Fruit fly (Drosophila melanogaster) whole organism, embryonic: Measurements from ENCODE around the gene HUWE1.

Experiments
- Antp ChIP-seq: fragments of 200-800 bp; sonication (Bioruptor generic); optimal IDR thresholded peaks from 3 replicates; lab custom pipeline; 2016; ENCODE audit warnings: missing biosample characterization, missing genetic modification characterization
- BEAF-32 ChIP-seq: fragments of 200-800 bp; sonication (Bioruptor generic); optimal IDR thresholded peaks from 3 replicates; lab custom pipeline; 2017; ENCODE audit warnings: missing biosample characterization, missing genetic modification characterization, mild to moderate bottlenecking, moderate library complexity, missing genetic modification reagents
- Bgb ChIP-seq: fragments of 200-800 bp; sonication (Bioruptor generic); IDR thresholded peaks from 2 replicates; pipeline ENCODE4 v1.3.6; 2022; ENCODE audit warnings: missing biosample characterization, missing genetic modification characterization; ENCODE audit not compliant: partially characterized antibody
- CG10147 ChIP-seq: fragments of 200-800 bp; sonication (Bioruptor generic); optimal IDR thresholded peaks from 2 replicates; lab custom pipeline; 2019; ENCODE audit warnings: missing biosample characterization, mild to moderate bottlenecking, missing genetic modification characterization, moderate library complexity
- CG11695 ChIP-seq: fragments of 200-800 bp; sonication (Bioruptor generic); IDR thresholded peaks from 3 replicates; pipeline ENCODE4 v1.3.6; 2022; ENCODE audit warnings: missing biosample characterization, missing genetic modification characterization
- CG13287 ChIP-seq: fragments of 200-800 bp; sonication (Bioruptor generic); IDR thresholded peaks from 2 replicates; pipeline ENCODE4 v1.3.6; 2022; ENCODE audit warnings: missing biosample characterization, missing genetic modification characterization; ENCODE audit not compliant: partially characterized antibody
- CG13424 ChIP-seq: fragments of 200-800 bp; sonication (Bioruptor generic); optimal IDR thresholded peaks from 2 replicates; lab custom pipeline; 2019; ENCODE audit warnings: missing biosample characterization, mild to moderate bottlenecking, missing genetic modification characterization, moderate library complexity
- CG14710 ChIP-seq: fragments of 200-800 bp; sonication (Bioruptor generic); optimal IDR thresholded peaks from 3 replicates; lab custom pipeline; 2019; ENCODE audit warnings: missing biosample characterization, mild to moderate bottlenecking, missing genetic modification characterization, moderate library complexity
- CG30020 ChIP-seq: fragments of 200-800 bp; optimal IDR thresholded peaks from 2 replicates; lab custom pipeline; 2019; ENCODE audit warnings: missing biosample characterization, mild to moderate bottlenecking, missing genetic modification characterization, moderate library complexity
- CG34422 ChIP-seq: fragments of 200-800 bp; sonication (Bioruptor generic); IDR thresholded peaks from 3 replicates; pipeline ENCODE4 v1.3.6; 2022; ENCODE audit warnings: missing biosample characterization, missing genetic modification characterization
- CG3847 ChIP-seq: fragments of 200-800 bp; sonication (Bioruptor generic); IDR thresholded peaks from 2 replicates; pipeline ENCODE4 v1.3.6; 2022; ENCODE audit warnings: missing biosample characterization, missing genetic modification characterization
- CG8388 ChIP-seq: fragments of 200-800 bp; sonication (Bioruptor generic); optimal IDR thresholded peaks from 2 replicates; lab custom pipeline; 2019; ENCODE audit warnings: missing biosample characterization, mild to moderate bottlenecking, missing genetic modification characterization, moderate library complexity
- CG9215 ChIP-seq: fragments of 200-800 bp; sonication (Bioruptor generic); IDR thresholded peaks from 2 replicates; pipeline ENCODE4 v1.3.6; 2022; ENCODE audit warnings: missing biosample characterization, missing genetic modification characterization
- Dll ChIP-seq: fragments of 200-800 bp; sonication (Bioruptor generic); IDR thresholded peaks from 4 replicates; pipeline ENCODE4 v1.3.6; 2022; ENCODE audit warnings: missing biosample characterization, missing genetic modification characterization; ENCODE audit not compliant: partially characterized antibody
- Dref ChIP-seq: fragments of 200-800 bp; sonication (Bioruptor generic); IDR thresholded peaks from 2 replicates; pipeline ENCODE4 v1.3.6; 2022; ENCODE audit warnings: missing biosample characterization, missing genetic modification characterization
- Elba2 ChIP-seq: fragments of 200-800 bp; sonication (Bioruptor generic); optimal IDR thresholded peaks from 3 replicates; lab custom pipeline; 2016; ENCODE audit warnings: missing biosample characterization, missing genetic modification characterization
- Ets65A ChIP-seq: fragments of 200-800 bp; sonication (Bioruptor generic); peaks from one replicate; lab custom pipeline; 2016; ENCODE audit warnings: missing biosample characterization, missing genetic modification characterization
- Ets97D ChIP-seq: fragments of 200-800 bp; sonication (Bioruptor generic); optimal IDR thresholded peaks from 3 replicates; lab custom pipeline; 2016; ENCODE audit warnings: missing biosample characterization, missing genetic modification characterization
- HmgZ ChIP-seq: fragments of 200-800 bp; sonication (Bioruptor generic); optimal IDR thresholded peaks from 2 replicates; lab custom pipeline; 2018; ENCODE audit warnings: missing biosample characterization, mild to moderate bottlenecking, missing genetic modification characterization
- MBD-R2 ChIP-seq: fragments of 200-800 bp; sonication (Bioruptor generic); IDR thresholded peaks from 2 replicates; pipeline ENCODE4 v1.3.6; 2022; ENCODE audit warnings: missing biosample characterization, missing genetic modification characterization
- MESR4 ChIP-seq: fragments of 200-800 bp; sonication (Bioruptor generic); optimal IDR thresholded peaks from 2 replicates; lab custom pipeline; 2018; ENCODE audit warnings: missing biosample characterization, mild to moderate bottlenecking, missing genetic modification characterization, moderate library complexity
- Med ChIP-seq: fragments of 200-800 bp; sonication (Bioruptor generic); peaks from one replicate; lab custom pipeline; 2016; ENCODE audit warnings: missing biosample characterization, missing genetic modification characterization, mild to moderate bottlenecking, inconsistent platforms, moderate library complexity
- Nf-YA ChIP-seq: fragments of 200-800 bp; sonication (Bioruptor generic); IDR thresholded peaks from 2 replicates; pipeline ENCODE4 v1.3.6; 2022; ENCODE audit warnings: missing biosample characterization, missing genetic modification characterization
- Opbp ChIP-seq: fragments of 200-800 bp; sonication (Bioruptor generic); IDR thresholded peaks from 3 replicates; pipeline ENCODE4 v1.3.6; 2022; ENCODE audit warnings: missing biosample characterization, missing genetic modification characterization; ENCODE audit not compliant: partially characterized antibody
- Pdp1 ChIP-seq, 2 experiments: fragments of 200-800 bp; sonication (Bioruptor generic); optimal IDR thresholded peaks; 3 replicates each; lab custom pipeline; 2016; ENCODE audit warnings: missing biosample characterization in 2 of 2, missing genetic modification characterization in 2 of 2, mild to moderate bottlenecking in 1 of 2, moderate library complexity in 1 of 2
- Scr ChIP-seq: fragments of 200-800 bp; sonication (Bioruptor generic); IDR thresholded peaks from 2 replicates; pipeline ENCODE4 v1.3.6; 2022; ENCODE audit warnings: missing biosample characterization, missing genetic modification characterization; ENCODE audit not compliant: partially characterized antibody
- Sry-δ ChIP-seq: fragments of 200-800 bp; sonication (Bioruptor generic); optimal IDR thresholded peaks from 2 replicates; lab custom pipeline; 2016; ENCODE audit warnings: missing biosample characterization, missing genetic modification characterization
- Vsx1 ChIP-seq: fragments of 200-800 bp; sonication (Bioruptor generic); optimal IDR thresholded peaks from 2 replicates; lab custom pipeline; 2017; ENCODE audit warnings: missing biosample characterization, mild to moderate bottlenecking, missing genetic modification characterization, missing genetic modification reagents
- ase ChIP-seq: fragments of 200-800 bp; sonication (Bioruptor generic); IDR thresholded peaks from 3 replicates; pipeline ENCODE4 v1.3.6; 2022; ENCODE audit warnings: missing biosample characterization, missing genetic modification characterization
- ash1 ChIP-seq: fragments of 200-800 bp; sonication (Bioruptor generic); optimal IDR thresholded peaks from 2 replicates; lab custom pipeline; 2018; ENCODE audit warnings: missing biosample characterization, mild to moderate bottlenecking, missing genetic modification characterization
- bbx ChIP-seq: fragments of 200-800 bp; sonication (Bioruptor generic); IDR thresholded peaks from 2 replicates; pipeline ENCODE4 v1.3.6; 2022; ENCODE audit warnings: missing biosample characterization, missing genetic modification characterization; ENCODE audit not compliant: partially characterized antibody
- bsh ChIP-seq, 2 experiments: fragments of 200-800 bp; sonication (Bioruptor generic); optimal IDR thresholded peaks; 2 replicates each; lab custom pipeline; 2017 to 2018; ENCODE audit warnings: mild to moderate bottlenecking in 2 of 2, missing biosample characterization in 2 of 2, missing genetic modification characterization in 2 of 2, moderate library complexity in 1 of 2
- croc ChIP-seq: fragments of 200-800 bp; sonication (Bioruptor generic); conservative IDR thresholded peaks from 3 replicates; pipeline ENCODE4 v1.3.6; 2022; ENCODE audit warnings: missing biosample characterization, missing genetic modification characterization
- dimm ChIP-seq: fragments of 200-800 bp; sonication (Bioruptor generic); IDR thresholded peaks from 2 replicates; pipeline ENCODE4 v1.3.6; 2022; ENCODE audit warnings: missing biosample characterization, missing genetic modification characterization
- eyg ChIP-seq: fragments of 200-800 bp; sonication (Bioruptor generic); optimal IDR thresholded peaks from 3 replicates; lab custom pipeline; 2016; ENCODE audit warnings: missing biosample characterization, missing genetic modification characterization
- inv ChIP-seq: fragments of 200-800 bp; sonication (Bioruptor generic); IDR thresholded peaks from 2 replicates; pipeline ENCODE4 v1.3.6; 2022; ENCODE audit warnings: missing biosample characterization, missing genetic modification characterization; ENCODE audit not compliant: partially characterized antibody
- klu ChIP-seq: fragments of 200-800 bp; sonication (Bioruptor generic); IDR thresholded peaks from 2 replicates; pipeline ENCODE4 v1.3.6; 2022; ENCODE audit warnings: missing biosample characterization, missing genetic modification characterization
- knrl ChIP-seq: fragments of 200-800 bp; sonication (Bioruptor generic); IDR thresholded peaks from 3 replicates; pipeline ENCODE4 v1.3.6; 2022; ENCODE audit warnings: missing biosample characterization, missing genetic modification characterization; ENCODE audit not compliant: partially characterized antibody
- lola ChIP-seq, 3 experiments: fragments of >200 bp in 2 of 3; fragments of 200-800 bp in 1 of 3; sonication (Bioruptor generic) in 1 of 3; optimal IDR thresholded peaks; 2 replicates each; lab custom pipeline; 2017 to 2019; ENCODE audit warnings: missing biosample characterization in 3 of 3, missing genetic modification characterization in 3 of 3, mild to moderate bottlenecking in 1 of 3, moderate library complexity in 1 of 3
- phol ChIP-seq: fragments of 200-800 bp; sonication (Bioruptor generic); optimal IDR thresholded peaks from 3 replicates; lab custom pipeline; 2018; ENCODE audit warnings: missing biosample characterization, mild to moderate bottlenecking, missing genetic modification characterization, moderate library complexity
- trem ChIP-seq: fragments of 200-800 bp; optimal IDR thresholded peaks from 3 replicates; lab custom pipeline; 2019; ENCODE audit warnings: missing biosample characterization, mild to moderate bottlenecking, missing genetic modification characterization, moderate library complexity
- unc-4 ChIP-seq: fragments of 200-800 bp; sonication (Bioruptor generic); IDR thresholded peaks from 2 replicates; pipeline ENCODE4 v1.3.6; 2022; ENCODE audit warnings: missing biosample characterization, missing genetic modification characterization; ENCODE audit not compliant: partially characterized antibody
- vnd ChIP-seq: fragments of 200-800 bp; sonication (Bioruptor generic); IDR thresholded peaks from 3 replicates; pipeline ENCODE4 v1.3.6; 2022; ENCODE audit warnings: missing biosample characterization, missing genetic modification characterization; ENCODE audit not compliant: partially characterized antibody
- zen ChIP-seq: fragments of 200-800 bp; sonication (Bioruptor generic); optimal IDR thresholded peaks from 3 replicates; lab custom pipeline; 2018; ENCODE audit warnings: missing biosample characterization, mild to moderate bottlenecking, missing genetic modification characterization, moderate library complexity

HUWE1 gene

DNA sequence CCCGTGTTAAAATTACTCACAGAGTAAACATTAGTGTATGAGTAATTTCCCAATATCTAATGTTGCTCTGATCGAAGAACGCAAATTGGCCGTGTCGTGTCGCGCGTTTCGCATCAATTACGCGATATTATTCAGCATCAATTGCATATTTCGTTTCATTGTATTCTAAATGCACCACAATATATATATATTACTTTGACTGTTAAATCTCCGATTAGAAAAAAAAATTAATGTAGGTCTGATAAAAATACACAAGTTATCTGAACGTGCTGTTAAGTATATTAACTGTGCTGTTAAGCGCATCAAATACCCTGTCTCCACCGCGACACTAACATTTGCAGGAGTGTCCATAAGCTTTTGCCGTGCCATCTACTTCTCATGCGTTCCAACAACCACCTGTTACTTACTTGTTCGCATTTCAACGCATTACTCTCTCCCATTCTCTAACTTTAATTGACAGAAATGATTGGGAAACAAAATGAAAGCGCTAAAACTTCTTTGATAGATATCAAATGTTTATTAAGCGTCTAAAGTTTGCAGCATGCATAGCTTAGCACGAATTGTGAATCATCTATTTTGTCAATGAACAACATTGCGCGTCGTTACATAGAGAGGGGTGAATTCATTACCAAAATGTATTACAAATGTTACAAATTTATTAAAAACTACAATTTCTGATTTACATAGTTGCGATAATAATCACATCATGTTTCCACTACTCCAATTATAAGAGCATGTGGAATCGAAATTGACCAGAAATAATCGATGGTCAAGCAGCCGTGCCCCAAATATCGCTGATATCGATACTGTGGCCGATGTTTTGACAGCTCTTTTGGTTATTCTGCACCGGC is 48.2 kb downstream of the HUWE1 start, which contains the start of the genes Graf and mRpL3 (continued):
- TF ChIP-seq Ets97D (GFP tag; lab: Kevin White, UChicago): no peak
- no peak for TF ChIP-seq croc (GFP tag; lab: Robert Waterston, UW)
- TF ChIP-seq Antp (GFP tag; lab: Kevin White, UChicago): no peak
- peak; percentile 12 for TF ChIP-seq phol (tag; lab: Kevin White, UChicago)
- no peak for TF ChIP-seq Vsx1 (GFP tag; lab: Kevin White, UChicago)
- TF ChIP-seq CG8388 (GFP tag; lab: Kevin White, UChicago): no peak
- 0 out of 3 replicates have a peak, but pooled peaks have one; percentile 22 for TF ChIP-seq CG11695
- no peak for TF ChIP-seq CG3847 (GFP tag; lab: Robert Waterston, UW)
- peak; percentile 86 for TF ChIP-seq BEAF-32 (GFP tag; lab: Kevin White, UChicago)
- TF ChIP-seq eyg (GFP tag; lab: Kevin White, UChicago): no peak
- no peak for TF ChIP-seq CG13424 (tag; lab: Kevin White, UChicago)
- no peak for TF ChIP-seq zen (tag; lab: Kevin White, UChicago)
- no peak for TF ChIP-seq dimm
- TF ChIP-seq CG9215 (GFP tag; lab: Robert Waterston, UW): no peak

DNA sequence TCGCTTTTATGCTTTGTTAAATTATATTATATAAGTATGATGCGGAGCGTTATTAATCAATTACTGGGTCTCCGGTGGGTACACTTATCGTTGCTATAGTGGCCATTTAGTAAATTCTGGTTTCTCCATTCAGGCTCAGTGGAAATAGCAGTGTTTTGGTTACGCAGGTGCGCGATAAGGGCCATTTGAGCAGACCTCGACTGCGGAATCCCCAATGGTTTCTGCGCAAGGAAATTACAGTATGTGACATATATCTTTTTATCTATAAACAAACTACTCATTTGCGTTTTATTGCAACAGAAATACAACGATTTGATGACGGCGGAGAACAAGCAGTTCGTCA is 48.8 kb downstream of the HUWE1 start:
- TF ChIP-seq CG13287 (GFP tag; lab: Robert Waterston, UW): peak; percentile 11; the same call in 1 of the 2 replicates
- TF ChIP-seq Pdp1 (GFP tag; optimal IDR thresholded peaks at IDR 0.05; lab: Kevin White, UChicago): peak in 1 of 2 experiments; percentile 87
- 0 out of 2 replicates have a peak, but pooled peaks have one; percentile 4 for TF ChIP-seq inv (GFP tag; lab: Robert Waterston, UW)
- TF ChIP-seq MBD-R2 (GFP tag; lab: Robert Waterston, UW): peak; percentile 46
- peak; percentile 32; the same call in 1 of the 2 replicates for TF ChIP-seq Scr
- no peak for TF ChIP-seq ash1 (GFP tag; lab: Kevin White, UChicago)
- peak; percentile 53 for TF ChIP-seq MESR4
- no peak for TF ChIP-seq lola (GFP tag; optimal IDR thresholded peaks at IDR 0.05; lab: Kevin White, UChicago)
- no peak for TF ChIP-seq Ets65A (GFP tag; lab: Kevin White, UChicago)
- no peak for TF ChIP-seq bsh (GFP tag; optimal IDR thresholded peaks at IDR 0.05; lab: Kevin White, UChicago)
- TF ChIP-seq Dll (GFP tag; lab: Robert Waterston, UW): peak; percentile 55; the same call in 3 of the 4 replicates
- TF ChIP-seq, all 482 proteins: peak for 7

DNA sequence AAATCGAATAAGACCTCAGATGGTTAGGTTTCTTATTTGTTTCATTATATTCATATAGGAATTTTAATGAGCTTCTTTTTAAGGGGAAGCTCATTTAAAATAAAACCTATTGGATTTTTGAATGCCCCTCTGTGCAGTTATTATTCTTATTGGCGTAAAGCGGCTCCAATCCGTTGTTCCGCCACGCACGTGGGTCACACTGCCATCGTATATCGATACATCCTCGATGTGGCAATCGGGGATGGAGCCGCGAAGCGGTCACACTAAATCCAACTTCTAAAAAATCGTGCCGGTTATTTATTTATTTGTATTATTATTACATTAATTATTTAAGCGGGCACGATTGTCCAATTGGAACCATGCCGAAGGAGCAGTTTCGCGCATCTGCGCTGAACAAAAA is 50.3 kb downstream of the HUWE1 start, which contains the start of gene Polr3A:
Gene Polr3A (plus strand): TSS at position 234 of the 400 bp plus-strand sequence.
- no peak for TF ChIP-seq CG10147
- peak; percentile 39 for TF ChIP-seq MESR4
- TF ChIP-seq klu (GFP tag; lab: Robert Waterston, UW): no peak
- peak; percentile 77 for TF ChIP-seq bbx
- no peak for TF ChIP-seq Nf-YA (GFP tag; lab: Robert Waterston, UW)
- peak; percentile 24 for TF ChIP-seq Sry-δ
- peak; percentile 88 for TF ChIP-seq CG14710 (tag; lab: Kevin White, UChicago)
- 0 out of 3 replicates have a peak, but pooled peaks have one; percentile 25 for TF ChIP-seq vnd (GFP tag; lab: Robert Waterston, UW)
- TF ChIP-seq HmgZ (tag; lab: Kevin White, UChicago): peak; percentile 11
- TF ChIP-seq CG30020 (tag; lab: Kevin White, UChicago): peak; percentile 62
- no peak for TF ChIP-seq ase (GFP tag; lab: Robert Waterston, UW)
- peak; percentile 31; the same call in 1 of the 2 replicates for TF ChIP-seq inv (GFP tag; lab: Robert Waterston, UW)
- peak; percentile 61; the same call in 1 of the 2 replicates for TF ChIP-seq unc-4 (GFP tag; lab: Robert Waterston, UW)
- peak; percentile 36; the same call in 1 of the 3 replicates for TF ChIP-seq CG34422 (GFP tag; lab: Robert Waterston, UW)
- peak; percentile 29 for TF ChIP-seq Ets97D (GFP tag; lab: Kevin White, UChicago)
- peak; percentile 12 for TF ChIP-seq trem (tag; lab: Kevin White, UChicago)
- TF ChIP-seq Med (GFP tag; lab: Kevin White, UChicago): peak; percentile 18
- peak; percentile 96 for TF ChIP-seq Elba2 (GFP tag; lab: Kevin White, UChicago)
- peak; percentile 83 for TF ChIP-seq Dref (GFP tag; lab: Robert Waterston, UW)
- TF ChIP-seq knrl: peak; percentile 57
- TF ChIP-seq Bgb (GFP tag; lab: Robert Waterston, UW): peak; percentile 70
- peak; percentile 70 for TF ChIP-seq Opbp (GFP tag; lab: Robert Waterston, UW)
